Fruit fly (Drosophila melanogaster): ENCODE results near the gene CG46465.

Gene CG46465

DNA sequence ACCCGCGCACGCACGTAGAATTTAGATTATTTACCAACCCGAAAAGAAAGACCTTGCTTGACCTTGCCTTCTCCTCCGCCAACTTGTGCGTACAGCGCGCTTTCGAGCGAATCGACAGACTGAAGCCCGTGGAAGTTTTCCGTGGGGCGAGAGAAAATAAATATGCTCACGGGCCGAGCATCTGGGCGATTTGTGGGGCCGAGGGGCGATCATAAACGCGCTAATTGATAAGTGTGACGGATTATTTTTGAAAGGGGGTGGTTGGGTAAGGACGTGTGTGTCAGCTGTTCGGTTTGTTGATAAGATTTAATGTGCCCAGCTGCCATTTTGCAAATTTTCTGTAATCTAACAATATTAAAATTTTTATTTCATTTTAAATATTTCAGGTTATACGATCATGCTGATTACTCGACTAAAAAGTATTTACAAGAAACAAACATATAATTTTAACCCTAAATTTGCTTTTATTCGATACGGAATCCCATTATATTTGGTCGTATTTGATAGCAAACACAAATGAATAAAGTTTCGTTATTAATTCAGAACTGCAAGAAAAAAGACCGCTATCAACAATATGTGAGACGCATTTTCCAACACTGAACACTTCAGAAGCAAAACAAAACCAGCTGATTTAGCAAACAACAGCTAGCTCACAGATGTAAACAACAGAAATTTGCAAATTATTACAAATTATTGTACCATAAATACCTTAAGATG is 18.1 kb upstream of the CG46465 start, which contains the start of the genes L2HGDH and CG10431 (continued):
- no peak for TF ChIP-seq CG9139 (GFP tag; optimal IDR thresholded peaks at IDR 0.05)
- TF ChIP-seq CG10669 (GFP tag; optimal IDR thresholded peaks at IDR 0.05), result peak; percentile 46
- TF ChIP-seq CG1621 (tag; optimal IDR thresholded peaks at IDR 0.05), result no peak
- TF ChIP-seq fkh (GFP tag; optimal IDR thresholded peaks at IDR 0.05), result peak; percentile 89
- TF ChIP-seq esn (GFP tag; optimal IDR thresholded peaks at IDR 0.05), result peak; percentile 77
- no peak for TF ChIP-seq CG32006 (GFP tag; optimal IDR thresholded peaks at IDR 0.05)
- no peak for TF ChIP-seq salr (GFP tag; optimal IDR thresholded peaks at IDR 0.05)
- peak; percentile 61 for TF ChIP-seq CG6792 (GFP tag; optimal IDR thresholded peaks at IDR 0.05)
- TF ChIP-seq CG15336 (GFP tag; IDR thresholded peaks at IDR 0.05), result peak; percentile 34; the same call in 1 of the 2 replicates
- TF ChIP-seq Hr39 (GFP tag; optimal IDR thresholded peaks at IDR 0.05), result peak; percentile 34
- peak; percentile 29 for TF ChIP-seq Sox15 (GFP tag; optimal IDR thresholded peaks at IDR 0.05)
- TF ChIP-seq CG8319 (GFP tag; optimal IDR thresholded peaks at IDR 0.05), result peak; percentile 58
- TF ChIP-seq eg (GFP tag; IDR thresholded peaks at IDR 0.05), result peak; percentile 74
- peak; percentile 49 for TF ChIP-seq Lpt (GFP tag; optimal IDR thresholded peaks at IDR 0.05)
- peak; percentile 43 for TF ChIP-seq fd59A (GFP tag; optimal IDR thresholded peaks at IDR 0.05)
- peak; percentile 55 for TF ChIP-seq Ets21C (GFP tag; optimal IDR thresholded peaks at IDR 0.05)
- TF ChIP-seq CG7368 (GFP tag; optimal IDR thresholded peaks at IDR 0.05), result peak; percentile 25
- TF ChIP-seq net (GFP tag; optimal IDR thresholded peaks at IDR 0.05), result no peak
- TF ChIP-seq pdm3 (GFP tag; optimal IDR thresholded peaks at IDR 0.05), result no peak
- TF ChIP-seq acj6 (GFP tag; optimal IDR thresholded peaks at IDR 0.05), result peak; percentile 69

DNA sequence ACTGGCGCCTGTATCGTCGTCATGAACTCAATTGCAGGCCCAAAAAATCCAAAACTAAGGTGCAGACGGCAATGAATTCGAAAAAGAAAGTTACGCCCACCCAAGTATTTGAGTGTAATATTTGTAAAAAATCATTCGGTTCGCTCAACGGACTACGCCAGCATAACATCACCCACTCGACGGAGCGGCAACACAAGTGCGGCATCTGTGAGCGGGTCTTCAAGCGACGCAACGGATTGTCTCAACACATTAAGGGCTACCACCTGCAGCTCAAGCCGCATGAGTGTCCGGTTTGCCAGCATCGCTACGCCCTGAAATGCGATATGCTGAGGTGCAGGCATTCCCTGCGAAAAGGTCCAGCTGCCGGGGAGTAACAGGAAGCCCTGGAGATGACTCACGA is 15.5 kb upstream of the CG46465 start:
- peak; percentile 42 for TF ChIP-seq svp (GFP tag)
- TF ChIP-seq CG4318 (GFP tag; optimal IDR thresholded peaks at IDR 0.05), result no peak

DNA sequence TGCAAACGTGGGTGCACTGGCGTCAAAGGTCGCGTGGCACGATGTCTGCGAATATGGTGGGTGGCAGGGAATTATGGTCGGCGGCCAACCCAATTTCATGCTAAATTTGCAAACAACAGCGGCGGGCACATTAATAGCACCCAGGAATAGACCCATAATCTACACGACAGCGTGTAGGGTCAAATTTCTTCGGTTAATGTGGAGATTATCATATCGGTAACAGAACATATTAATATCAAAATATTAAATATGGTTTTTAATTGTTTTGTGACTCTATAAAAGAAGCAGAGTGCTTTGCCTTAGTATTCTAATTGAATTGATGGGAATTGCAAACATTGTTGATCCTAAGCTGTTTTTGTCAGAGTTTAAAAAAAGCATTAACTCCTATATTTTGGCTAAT is 13.4 kb upstream of the CG46465 start:
- TF ChIP-seq CG3032 (tag; optimal IDR thresholded peaks at IDR 0.05) (no peak), Hr4 (GFP tag; optimal IDR thresholded peaks at IDR 0.05) (peak; percentile 23), CG8119 (GFP tag; IDR thresholded peaks at IDR 0.05) (peak; percentile 36; the same call in 1 of the 3 replicates), CG32006 (GFP tag; optimal IDR thresholded peaks at IDR 0.05) (peak; percentile 11), CG11294 (GFP tag; IDR thresholded peaks at IDR 0.05) (no peak), achi (GFP tag; optimal IDR thresholded peaks at IDR 0.05) (no peak), svp (GFP tag) (peak; percentile 56), CG15336 (GFP tag; IDR thresholded peaks at IDR 0.05) (peak; percentile 30; the same call in 1 of the 2 replicates), Eip78C (GFP tag) (peak; percentile 71), CG10631 (GFP tag; optimal IDR thresholded peaks at IDR 0.05) (peak; percentile 1)

DNA sequence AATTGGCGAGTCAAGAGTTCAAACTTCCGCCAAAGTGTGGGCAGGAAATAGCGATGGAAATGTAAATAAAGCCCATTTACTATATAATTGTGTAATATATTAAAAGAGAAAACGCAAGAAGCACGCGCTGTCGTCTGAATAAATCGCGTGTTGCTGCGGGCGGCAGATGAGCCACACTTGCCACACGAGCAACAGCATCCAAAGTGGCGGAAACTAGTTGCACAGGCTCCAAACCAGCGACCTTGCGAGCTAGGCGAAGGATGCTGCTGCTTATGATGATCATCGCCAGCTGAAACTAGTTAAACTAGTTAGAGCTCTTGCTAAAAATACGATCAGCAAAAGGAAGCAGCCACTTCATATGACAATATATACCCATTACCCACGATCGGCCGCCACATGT is 12.9 kb upstream of the CG46465 start:
- TF ChIP-seq ss (GFP tag; optimal IDR thresholded peaks at IDR 0.05) (peak in 1 of 2 experiments; percentile 81), fd85E (GFP tag; optimal IDR thresholded peaks at IDR 0.05) (no peak)

DNA sequence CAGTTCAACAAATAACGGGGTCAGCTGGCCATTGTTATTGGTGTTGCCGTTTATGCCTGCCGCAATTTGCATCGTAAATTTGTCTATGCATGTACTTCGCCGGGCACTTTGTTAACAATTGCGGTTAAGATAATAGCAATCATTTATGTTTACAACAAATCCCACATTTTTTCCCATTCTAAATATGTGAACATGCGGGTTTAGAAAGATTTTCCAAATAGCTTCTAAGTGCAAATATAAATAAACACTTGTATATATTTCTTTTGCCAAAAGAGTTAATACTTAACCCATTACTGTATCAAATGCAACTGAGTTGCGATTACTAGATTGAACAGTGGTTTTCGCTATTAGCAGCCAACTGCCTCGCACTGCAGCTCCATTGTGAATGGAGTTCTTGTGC is 11.3 kb upstream of the CG46465 start:
- TF ChIP-seq achi (GFP tag; optimal IDR thresholded peaks at IDR 0.05) (no peak), OdsH (GFP tag; optimal IDR thresholded peaks at IDR 0.05) (no peak), pdm3 (GFP tag; optimal IDR thresholded peaks at IDR 0.05) (peak; percentile 11), cyc (GFP tag; optimal IDR thresholded peaks at IDR 0.05) (no peak), CG15336 (GFP tag; IDR thresholded peaks at IDR 0.05) (peak; percentile 61), CG6792 (GFP tag; optimal IDR thresholded peaks at IDR 0.05) (no peak), Hr39 (GFP tag; optimal IDR thresholded peaks at IDR 0.05) (no peak), Sox102F (GFP tag; optimal IDR thresholded peaks at IDR 0.05) (no peak), Hr4 (GFP tag; optimal IDR thresholded peaks at IDR 0.05) (peak; percentile 24), CG1621 (tag; optimal IDR thresholded peaks at IDR 0.05) (no peak), CG10669 (GFP tag; optimal IDR thresholded peaks at IDR 0.05) (no peak), CG6854 (GFP tag; optimal IDR thresholded peaks at IDR 0.05) (no peak), CG8119 (GFP tag; IDR thresholded peaks at IDR 0.05) (peak; percentile 42; the same call in 2 of the 3 replicates), Eip93F (GFP tag; optimal IDR thresholded peaks at IDR 0.05) (no peak), Blimp-1 (GFP tag; optimal IDR thresholded peaks at IDR 0.05) (no peak), CG6276 (GFP tag; optimal IDR thresholded peaks at IDR 0.05) (peak; percentile 37), eg (GFP tag; IDR thresholded peaks at IDR 0.05) (peak; percentile 72), Eip75B (GFP tag; optimal IDR thresholded peaks at IDR 0.05) (no peak), Eip78C (GFP tag) (peak; percentile 45), CG32006 (GFP tag; optimal IDR thresholded peaks at IDR 0.05) (peak; percentile 42), CG11294 (GFP tag; IDR thresholded peaks at IDR 0.05) (peak; percentile 34; the same call in 1 of the 2 replicates)
